Fruit fly (Drosophila melanogaster): ENCODE results near the gene Ibf1.
A peak's percentile ranks its signal among the peaks of the same experiment; 100 is the strongest.

Gene Ibf1

DNA sequence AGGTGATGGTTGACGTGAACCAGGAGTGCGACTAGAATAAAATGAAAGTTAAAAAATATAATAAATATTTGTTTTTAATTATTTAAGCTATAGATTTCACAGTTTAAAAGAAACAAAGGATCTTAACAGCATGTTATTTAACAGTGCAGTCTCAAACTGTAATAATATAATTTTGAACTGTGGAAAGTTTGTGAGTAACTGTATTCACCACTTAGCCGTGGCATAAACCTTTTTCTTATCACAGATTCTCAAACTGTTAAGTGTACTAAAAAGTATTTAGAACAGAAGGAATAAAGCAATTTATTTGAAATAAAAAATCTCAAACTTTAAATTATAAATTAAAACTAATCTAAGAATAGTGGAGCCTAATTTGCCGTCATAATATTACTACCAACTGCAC, 44.5 kb upstream of the Ibf1 start (continued):
- TF ChIP-seq CG1603 (tag; optimal IDR thresholded peaks at IDR 0.05) (no peak), sc (optimal IDR thresholded peaks at IDR 0.05) (no peak), sc (GFP tag; optimal IDR thresholded peaks at IDR 0.05) (no peak), gem (tag; optimal IDR thresholded peaks at IDR 0.05) (peak; percentile 19), CG31441 (GFP tag; IDR thresholded peaks at IDR 0.05) (0 out of 2 replicates have a peak, but pooled peaks have one; percentile 14), Neu2 (GFP tag; optimal IDR thresholded peaks at IDR 0.05; ENCODE audit: borderline replicate concordance) (no peak), MESR4 (GFP tag; optimal IDR thresholded peaks at IDR 0.05) (no peak), Camta (GFP tag; optimal IDR thresholded peaks at IDR 0.05) (no peak), zen (tag; optimal IDR thresholded peaks at IDR 0.05) (peak; percentile 25), CG10321 (GFP tag; IDR thresholded peaks at IDR 0.05) (no peak), CG7987 (GFP tag; optimal IDR thresholded peaks at IDR 0.05) (no peak), cad (GFP tag; optimal IDR thresholded peaks at IDR 0.05) (peak; percentile 93), CG14710 (tag; optimal IDR thresholded peaks at IDR 0.05) (peak; percentile 5), kni (GFP tag; optimal IDR thresholded peaks at IDR 0.05) (no peak), CG9215 (GFP tag; IDR thresholded peaks at IDR 0.05) (no peak), stwl (tag; optimal IDR thresholded peaks at IDR 0.05) (peak; percentile 78), yki (optimal IDR thresholded peaks at IDR 0.05) (peak; percentile 20), knrl (GFP tag; IDR thresholded peaks at IDR 0.05; ENCODE audit: partially characterized antibody) (peak; percentile 77), Tbp (GFP tag; optimal IDR thresholded peaks at IDR 0.05) (peak; percentile 97), CG6854 (GFP tag; optimal IDR thresholded peaks at IDR 0.05) (peak; percentile 77), sima (GFP tag; optimal IDR thresholded peaks at IDR 0.05) (no peak), NK7.1 (GFP tag; optimal IDR thresholded peaks at IDR 0.05) (no peak), org-1 (GFP tag; optimal IDR thresholded peaks at IDR 0.05) (no peak), dpn (GFP tag; optimal IDR thresholded peaks at IDR 0.05) (no peak), sna (GFP tag; IDR thresholded peaks at IDR 0.05; ENCODE audit: partially characterized antibody) (no peak), pfk (GFP tag; optimal IDR thresholded peaks at IDR 0.05) (no peak), CG6272 (GFP tag; IDR thresholded peaks at IDR 0.05) (no peak), CG13894 (tag; optimal IDR thresholded peaks at IDR 0.05) (peak; percentile 16), CG5953 (GFP tag; IDR thresholded peaks at IDR 0.05) (no peak), Spps (tag; optimal IDR thresholded peaks at IDR 0.05) (no peak), jing (GFP tag; optimal IDR thresholded peaks at IDR 0.05) (no peak), CG18599 (GFP tag; optimal IDR thresholded peaks at IDR 0.05) (no peak), CG18011 (GFP tag; optimal IDR thresholded peaks at IDR 0.05) (no peak), CG4617 (GFP tag; optimal IDR thresholded peaks at IDR 0.05; ENCODE audit: borderline replicate concordance) (no peak), CG10543 (GFP tag; optimal IDR thresholded peaks at IDR 0.05) (no peak), CG12236 (GFP tag; optimal IDR thresholded peaks at IDR 0.05) (no peak), CG7839 (tag; optimal IDR thresholded peaks at IDR 0.05) (peak; percentile 6), bowl (GFP tag; IDR thresholded peaks at IDR 0.05) (no peak), CG10274 (GFP tag; optimal IDR thresholded peaks at IDR 0.05) (no peak), Antp (GFP tag; optimal IDR thresholded peaks at IDR 0.05) (no peak), CG18476 (GFP tag; optimal IDR thresholded peaks at IDR 0.05) (no peak), Bteb2 (GFP tag; optimal IDR thresholded peaks at IDR 0.05) (no peak), PHDP (tag; optimal IDR thresholded peaks at IDR 0.05) (peak; percentile 1), esg (GFP tag; conservative IDR thresholded peaks at IDR 0.05) (no peak), tll (GFP tag; optimal IDR thresholded peaks at IDR 0.05) (no peak), nmo (GFP tag; optimal IDR thresholded peaks at IDR 0.05) (peak; percentile 5), pzg (GFP tag; optimal IDR thresholded peaks at IDR 0.05) (no peak), CG10654 (GFP tag; optimal IDR thresholded peaks at IDR 0.05) (no peak), CG16813 (GFP tag; IDR thresholded peaks at IDR 0.05; ENCODE audit: partially characterized antibody) (peak; percentile 44; the same call in 2 of the 3 replicates), zen2 (GFP tag; IDR thresholded peaks at IDR 0.05; ENCODE audit: partially characterized antibody) (no peak), ap (GFP tag; IDR thresholded peaks at IDR 0.05) (no peak)
